Fruit fly (Drosophila melanogaster) whole organism, embryonic: ENCODE measurements around the gene Girdin.

Source experiments
- Antp ChIP-seq: fragments of 200-800 bp; sonication (Bioruptor generic); optimal IDR thresholded peaks from 3 replicates; lab custom pipeline; 2016; ENCODE audit warnings: missing biosample characterization, missing genetic modification characterization
- CG10366 ChIP-seq: fragments of 200-800 bp; sonication (Bioruptor generic); IDR thresholded peaks from 2 replicates; pipeline ENCODE4 v1.3.6; 2022; ENCODE audit warnings: missing biosample characterization, missing genetic modification characterization
- CG11723 ChIP-seq: fragments of 200-800 bp; sonication (Bioruptor generic); optimal IDR thresholded peaks from 2 replicates; lab custom pipeline; 2017; ENCODE audit warnings: missing biosample characterization, mild to moderate bottlenecking, missing genetic modification characterization
- CG12155 ChIP-seq: fragments of 200-800 bp; sonication (Bioruptor generic); optimal IDR thresholded peaks from 3 replicates; lab custom pipeline; 2016; ENCODE audit warnings: missing biosample characterization, missing genetic modification characterization
- CG14667 ChIP-seq: fragments of 200-800 bp; sonication (Bioruptor generic); IDR thresholded peaks from 2 replicates; pipeline ENCODE4 v1.3.6; 2022; ENCODE audit warnings: missing biosample characterization, missing genetic modification characterization
- CG14710 ChIP-seq: fragments of 200-800 bp; sonication (Bioruptor generic); optimal IDR thresholded peaks from 3 replicates; lab custom pipeline; 2019; ENCODE audit warnings: missing biosample characterization, mild to moderate bottlenecking, missing genetic modification characterization, moderate library complexity
- CG1602 ChIP-seq: fragments of 200-800 bp; sonication (Bioruptor generic); optimal IDR thresholded peaks from 3 replicates; lab custom pipeline; 2016; ENCODE audit warnings: missing biosample characterization, missing genetic modification characterization
- CG1647 ChIP-seq: fragments of 200-800 bp; sonication (Bioruptor generic); optimal IDR thresholded peaks from 3 replicates; lab custom pipeline; 2016; ENCODE audit warnings: missing biosample characterization, missing genetic modification characterization
- CG17359 ChIP-seq: fragments of 200-800 bp; sonication (Bioruptor generic); optimal IDR thresholded peaks from 3 replicates; lab custom pipeline; 2018; ENCODE audit warnings: missing biosample characterization, mild to moderate bottlenecking, missing genetic modification characterization, moderate library complexity
- CG17361 ChIP-seq: fragments of 200-800 bp; sonication (Bioruptor generic); IDR thresholded peaks from 3 replicates; pipeline ENCODE4 v1.3.6; 2022; ENCODE audit warnings: missing biosample characterization, missing genetic modification characterization
- CG1832 ChIP-seq: fragments of 200-800 bp; sonication (Bioruptor generic); optimal IDR thresholded peaks from 2 replicates; lab custom pipeline; 2017; ENCODE audit warnings: missing biosample characterization, mild to moderate bottlenecking, missing genetic modification characterization, inconsistent platforms
- CG30403 ChIP-seq: fragments of 200-800 bp; sonication (Bioruptor generic); optimal IDR thresholded peaks from 3 replicates; lab custom pipeline; 2016; ENCODE audit warnings: missing biosample characterization, missing genetic modification characterization
- CG32532 ChIP-seq: fragments of 200-800 bp; sonication (Bioruptor generic); IDR thresholded peaks from 2 replicates; pipeline ENCODE4 v1.3.6; 2022; ENCODE audit warnings: missing biosample characterization, missing genetic modification characterization
- CG33213 ChIP-seq: fragments of 200-800 bp; sonication (Bioruptor generic); optimal IDR thresholded peaks from 3 replicates; lab custom pipeline; 2016; ENCODE audit warnings: missing biosample characterization, missing genetic modification characterization
- CG4617 ChIP-seq: fragments of 200-800 bp; sonication (Bioruptor generic); optimal IDR thresholded peaks from 3 replicates; lab custom pipeline; 2016; ENCODE audit warnings: missing biosample characterization, missing genetic modification characterization, borderline replicate concordance
- CG4707 ChIP-seq: fragments of 200-800 bp; sonication (Bioruptor generic); optimal IDR thresholded peaks from 2 replicates; lab custom pipeline; 2018; ENCODE audit warnings: missing biosample characterization, mild to moderate bottlenecking, missing genetic modification characterization, moderate library complexity
- CG6272 ChIP-seq: fragments of 200-800 bp; sonication (Bioruptor generic); IDR thresholded peaks from 2 replicates; pipeline ENCODE4 v1.3.6; 2022; ENCODE audit warnings: missing biosample characterization, missing genetic modification characterization
- CG6654 ChIP-seq: fragments of 200-800 bp; sonication (Bioruptor generic); optimal IDR thresholded peaks from 2 replicates; lab custom pipeline; 2017; ENCODE audit warnings: missing biosample characterization, mild to moderate bottlenecking, missing genetic modification characterization
- CG7963 ChIP-seq: fragments of 200-800 bp; sonication (Bioruptor generic); IDR thresholded peaks from 3 replicates; pipeline ENCODE4 v1.3.6; 2022; ENCODE audit warnings: missing biosample characterization, missing genetic modification characterization; ENCODE audit not compliant: partially characterized antibody
- CG8281 ChIP-seq: fragments of 200-800 bp; sonication (Bioruptor generic); optimal IDR thresholded peaks from 2 replicates; lab custom pipeline; 2018; ENCODE audit warnings: missing biosample characterization, mild to moderate bottlenecking, missing genetic modification characterization, moderate library complexity
- CG8765 ChIP-seq: fragments of 200-800 bp; sonication (Bioruptor generic); IDR thresholded peaks from 2 replicates; pipeline ENCODE4 v1.3.6; 2022; ENCODE audit warnings: missing biosample characterization, missing genetic modification characterization
- Chrac-16 ChIP-seq: fragments of 200-800 bp; sonication (Bioruptor generic); optimal IDR thresholded peaks from 3 replicates; lab custom pipeline; 2016; ENCODE audit warnings: missing biosample characterization, missing genetic modification characterization
- Dbx ChIP-seq: fragments of 200-800 bp; sonication (Bioruptor generic); IDR thresholded peaks from 3 replicates; pipeline ENCODE4 v1.3.6; 2022; ENCODE audit warnings: missing biosample characterization, missing genetic modification characterization
- Dfd ChIP-seq, 2 experiments: fragments of >200 bp; optimal IDR thresholded peaks; 2 replicates each; lab custom pipeline; 2017; ENCODE audit warnings: missing biosample characterization in 2 of 2, missing genetic modification characterization in 2 of 2
- Dp ChIP-seq: fragments of 200-800 bp; sonication (Bioruptor generic); optimal IDR thresholded peaks from 2 replicates; lab custom pipeline; 2018; ENCODE audit warnings: missing biosample characterization, mild to moderate bottlenecking, missing genetic modification characterization, moderate library complexity
- Elba2 ChIP-seq: fragments of 200-800 bp; sonication (Bioruptor generic); optimal IDR thresholded peaks from 3 replicates; lab custom pipeline; 2016; ENCODE audit warnings: missing biosample characterization, missing genetic modification characterization
- Lhr ChIP-seq: fragments of 200-800 bp; sonication (Bioruptor generic); optimal IDR thresholded peaks from 3 replicates; lab custom pipeline; 2017; ENCODE audit warnings: mild to moderate bottlenecking, missing biosample characterization, missing genetic modification reagents, missing genetic modification characterization
- MBD-R2 ChIP-seq: fragments of 200-800 bp; sonication (Bioruptor generic); IDR thresholded peaks from 2 replicates; pipeline ENCODE4 v1.3.6; 2022; ENCODE audit warnings: missing biosample characterization, missing genetic modification characterization
- NfI ChIP-seq: fragments of 200-800 bp; sonication (Bioruptor generic); optimal IDR thresholded peaks from 3 replicates; lab custom pipeline; 2018; ENCODE audit warnings: missing biosample characterization, mild to moderate bottlenecking, missing genetic modification characterization, moderate library complexity
- Rx ChIP-seq: fragments of 200-800 bp; sonication (Bioruptor generic); IDR thresholded peaks from 2 replicates; pipeline ENCODE4 v1.3.6; 2022; ENCODE audit warnings: missing biosample characterization, missing genetic modification characterization
- ac ChIP-seq: fragments of 200-800 bp; sonication (Bioruptor generic); optimal IDR thresholded peaks from 3 replicates; lab custom pipeline; 2017; ENCODE audit warnings: missing biosample characterization, mild to moderate bottlenecking, missing genetic modification characterization
- az2 ChIP-seq: fragments of 200-800 bp; sonication (Bioruptor generic); optimal IDR thresholded peaks from 3 replicates; lab custom pipeline; 2016; ENCODE audit warnings: missing biosample characterization, missing genetic modification characterization
- bigmax ChIP-seq: fragments of 200-800 bp; sonication (Bioruptor generic); optimal IDR thresholded peaks from 2 replicates; lab custom pipeline; 2018; ENCODE audit warnings: missing biosample characterization, mild to moderate bottlenecking, missing genetic modification characterization
- cas ChIP-seq: fragments of 200-800 bp; sonication (Bioruptor generic); IDR thresholded peaks from 2 replicates; pipeline ENCODE4 v1.3.6; 2022; ENCODE audit warnings: missing biosample characterization, missing genetic modification characterization
- dati ChIP-seq: fragments of 200-800 bp; sonication (Bioruptor generic); IDR thresholded peaks from 2 replicates; pipeline ENCODE4 v1.3.6; 2022; ENCODE audit warnings: missing biosample characterization, missing genetic modification characterization
- ems ChIP-seq: fragments of 200-800 bp; sonication (Bioruptor generic); optimal IDR thresholded peaks from 3 replicates; lab custom pipeline; 2016; ENCODE audit warnings: missing biosample characterization, missing genetic modification characterization
- eve ChIP-seq, 2 experiments: fragments of >200 bp; optimal IDR thresholded peaks; 2 replicates each; lab custom pipeline; 2017; ENCODE audit warnings: missing biosample characterization in 2 of 2, missing genetic modification characterization in 2 of 2
- exex ChIP-seq: fragments of 200-800 bp; sonication (Bioruptor generic); optimal IDR thresholded peaks from 4 replicates; lab custom pipeline; 2018; ENCODE audit warnings: missing biosample characterization, mild to moderate bottlenecking, missing genetic modification characterization, moderate library complexity
- ham ChIP-seq: fragments of 200-800 bp; sonication (Bioruptor generic); IDR thresholded peaks from 2 replicates; pipeline ENCODE4 v1.3.6; 2022; ENCODE audit warnings: missing biosample characterization, missing genetic modification characterization
- her ChIP-seq: fragments of 200-800 bp; sonication (Bioruptor generic); optimal IDR thresholded peaks from 2 replicates; lab custom pipeline; 2016; ENCODE audit warnings: missing biosample characterization, missing genetic modification characterization
- hkb ChIP-seq, 2 experiments: fragments of 200-800 bp in 1 of 2; fragments of >200 bp in 1 of 2; sonication (Bioruptor generic) in 1 of 2; IDR thresholded peaks in 1 of 2; optimal IDR thresholded peaks in 1 of 2; 2 replicates each; pipeline versions ENCODE4 v1.3.6 to Lab custom; 2017 to 2022; ENCODE audit warnings: missing biosample characterization in 1 of 2, missing genetic modification characterization in 1 of 2
- ind ChIP-seq: fragments of 200-800 bp; sonication (Bioruptor generic); optimal IDR thresholded peaks from 3 replicates; lab custom pipeline; 2016; ENCODE audit warnings: missing biosample characterization, missing genetic modification characterization
- jumu ChIP-seq: fragments of 200-800 bp; sonication (Bioruptor generic); optimal IDR thresholded peaks from 3 replicates; lab custom pipeline; 2016; ENCODE audit warnings: missing biosample characterization, missing genetic modification characterization
- knrl ChIP-seq: fragments of 200-800 bp; sonication (Bioruptor generic); IDR thresholded peaks from 3 replicates; pipeline ENCODE4 v1.3.6; 2022; ENCODE audit warnings: missing biosample characterization, missing genetic modification characterization; ENCODE audit not compliant: partially characterized antibody
- luna ChIP-seq: fragments of 200-800 bp; sonication (Bioruptor generic); optimal IDR thresholded peaks from 2 replicates; lab custom pipeline; 2016; ENCODE audit warnings: missing biosample characterization, missing genetic modification characterization
- p53 ChIP-seq: fragments of 200-800 bp; sonication (Bioruptor generic); optimal IDR thresholded peaks from 2 replicates; lab custom pipeline; 2016; ENCODE audit warnings: missing biosample characterization, missing genetic modification characterization
- pzg ChIP-seq: fragments of 200-800 bp; sonication (Bioruptor generic); optimal IDR thresholded peaks from 3 replicates; lab custom pipeline; 2018; ENCODE audit warnings: missing biosample characterization, mild to moderate bottlenecking, missing genetic modification characterization, moderate library complexity
- repo ChIP-seq: fragments of 200-800 bp; sonication (Bioruptor generic); optimal IDR thresholded peaks from 2 replicates; lab custom pipeline; 2016; ENCODE audit warnings: missing biosample characterization, missing genetic modification characterization
- rib ChIP-seq: fragments of 200-800 bp; sonication (Bioruptor generic); IDR thresholded peaks from 2 replicates; pipeline ENCODE4 v1.3.6; 2022; ENCODE audit warnings: missing biosample characterization, missing genetic modification characterization
- tgo ChIP-seq: fragments of 200-800 bp; sonication (Bioruptor generic); IDR thresholded peaks from 3 replicates; pipeline ENCODE4 v1.3.6; 2022; ENCODE audit warnings: missing biosample characterization, missing genetic modification characterization
- trem ChIP-seq: fragments of 200-800 bp; optimal IDR thresholded peaks from 3 replicates; lab custom pipeline; 2019; ENCODE audit warnings: missing biosample characterization, mild to moderate bottlenecking, missing genetic modification characterization, moderate library complexity
- wek ChIP-seq: fragments of 200-800 bp; sonication (Bioruptor generic); optimal IDR thresholded peaks from 3 replicates; lab custom pipeline; 2018; ENCODE audit warnings: missing biosample characterization, mild to moderate bottlenecking, missing genetic modification characterization, moderate library complexity

Gene Girdin

dm6 chr3L:3134064-3134545 is 44.6 kb upstream of the Girdin start (continued):
- TF ChIP-seq bigmax (GFP tag; lab: Kevin White, UChicago) (no peak), Dp (GFP tag; lab: Kevin White, UChicago) (no peak), NfI (no peak), Elba2 (GFP tag; lab: Kevin White, UChicago) (no peak), CG1647 (GFP tag; lab: Kevin White, UChicago) (no peak), pzg (GFP tag; lab: Kevin White, UChicago) (no peak), exex (tag; lab: Kevin White, UChicago) (no peak), eve (GFP tag; optimal IDR thresholded peaks at IDR 0.05; lab: Kevin White, UChicago) (no peak), ac (GFP tag; lab: Kevin White, UChicago) (no peak), Dfd (GFP tag; optimal IDR thresholded peaks at IDR 0.05; lab: Kevin White, UChicago) (no peak), CG14710 (tag; lab: Kevin White, UChicago) (no peak), CG6654 (no peak), ems (GFP tag; lab: Kevin White, UChicago) (no peak), rib (no peak), trem (tag; lab: Kevin White, UChicago) (no peak), Dbx (GFP tag; lab: Robert Waterston, UW) (peak; percentile 50; the same call in 1 of the 3 replicates), MBD-R2 (GFP tag; lab: Robert Waterston, UW) (no peak), CG30403 (GFP tag; lab: Kevin White, UChicago) (no peak), knrl (GFP tag; lab: Robert Waterston, UW) (no peak), CG8765 (GFP tag; lab: Robert Waterston, UW) (no peak), CG1602 (GFP tag; lab: Kevin White, UChicago) (no peak), CG7963 (GFP tag; lab: Robert Waterston, UW) (no peak), CG32532 (GFP tag; lab: Robert Waterston, UW) (peak; percentile 43), CG6272 (no peak), dati (no peak), CG33213 (GFP tag; lab: Kevin White, UChicago) (no peak), CG1832 (GFP tag; lab: Kevin White, UChicago) (no peak), wek (GFP tag; lab: Kevin White, UChicago) (no peak), CG8281 (tag; lab: Kevin White, UChicago) (no peak), Chrac-16 (GFP tag; lab: Kevin White, UChicago) (no peak), hkb (optimal IDR thresholded peaks at IDR 0.05; lab: Kevin White, UChicago) (no peak), hkb (GFP tag; IDR thresholded peaks at IDR 0.05; lab: Robert Waterston, UW) (no peak), CG11723 (GFP tag; lab: Kevin White, UChicago) (no peak), CG14667 (no peak), Antp (GFP tag; lab: Kevin White, UChicago) (no peak), p53 (GFP tag; lab: Kevin White, UChicago) (no peak), her (no peak), ind (no peak), CG4707 (GFP tag; lab: Kevin White, UChicago) (no peak), CG12155 (GFP tag; lab: Kevin White, UChicago) (no peak), repo (GFP tag; lab: Kevin White, UChicago) (no peak), CG4617 (no peak), luna (GFP tag; lab: Kevin White, UChicago) (no peak), CG17359 (no peak), CG10366 (GFP tag; lab: Robert Waterston, UW) (no peak), CG17361 (GFP tag; lab: Robert Waterston, UW) (0 out of 3 replicates have a peak, but pooled peaks have one; percentile 24), az2 (no peak), tgo (GFP tag; lab: Robert Waterston, UW) (no peak), ham (no peak), Lhr (GFP tag; lab: Kevin White, UChicago) (no peak), jumu (GFP tag; lab: Kevin White, UChicago) (no peak), Rx (GFP tag; lab: Robert Waterston, UW) (no peak), cas (GFP tag; lab: Robert Waterston, UW) (no peak)
